Worm (Caenorhabditis elegans) whole organism, L2 larva: Measurements from ENCODE around the gene ttr-14.

Source experiments
- ama-1 ChIP-seq: fragments of 150-350 bp; optimal IDR thresholded peaks from 2 replicates; lab custom pipeline; 2018; ENCODE audit warnings: inconsistent platforms
- nhr-77 ChIP-seq: fragments of 150-350 bp; optimal IDR thresholded peaks from 2 replicates; lab custom pipeline; 2014; ENCODE audit warnings: missing biosample characterization, missing genetic modification characterization
- snpc-4 ChIP-seq: fragments of 150-350 bp; optimal IDR thresholded peaks from 2 replicates; lab custom pipeline; 2014; ENCODE audit warnings: missing biosample characterization, missing genetic modification characterization
- unc-55 ChIP-seq: fragments of 150-350 bp; sonication (generic microtip); optimal IDR thresholded peaks from 3 replicates; lab custom pipeline; 2014; ENCODE audit warnings: missing biosample characterization, missing genetic modification reagents, missing genetic modification characterization
- unc-62 ChIP-seq: fragments of 150-350 bp; optimal IDR thresholded peaks from 2 replicates; lab custom pipeline; 2014; ENCODE audit warnings: missing biosample characterization, missing genetic modification reagents, missing genetic modification characterization

DNA sequence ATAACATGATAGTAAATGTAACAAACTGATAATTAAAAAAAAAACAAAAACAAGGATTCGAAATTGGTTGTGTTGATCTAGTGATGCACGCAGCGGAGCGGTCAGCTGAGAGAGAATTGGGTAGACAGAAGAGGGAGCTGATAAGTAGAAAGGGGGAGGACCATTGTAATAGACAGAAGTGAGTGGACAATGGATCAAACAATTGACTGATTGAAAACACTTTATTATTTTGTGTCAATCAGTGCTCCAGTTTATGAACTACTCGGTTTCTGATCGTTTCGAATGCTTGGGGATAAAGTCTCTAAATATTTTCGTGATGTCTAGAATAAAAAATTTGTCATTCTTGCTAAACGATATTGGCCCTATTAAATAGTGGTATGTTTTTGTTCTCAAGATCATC is 47.3 kb downstream of the ttr-14 start:
- TF ChIP-seq ama-1 (lab: Kevin White, UChicago) (no peak), snpc-4 (tag; lab: Kevin White, UChicago) (no peak), unc-62 (GFP tag; lab: Kevin White, UChicago) (no peak), nhr-77 (tag; lab: Kevin White, UChicago) (no peak), unc-55 (GFP tag; lab: Kevin White, UChicago) (no peak)
